Fruit fly (Drosophila melanogaster) whole organism, embryonic: ENCODE results near the gene BTBD9.

Experiments used
- Abd-B ChIP-seq: fragments of 200-800 bp; sonication (Bioruptor generic); optimal IDR thresholded peaks from 2 replicates; lab custom pipeline; 2018; ENCODE audit warnings: missing biosample characterization, mild to moderate bottlenecking, missing genetic modification characterization, moderate library complexity
- CG10565 ChIP-seq: fragments of 200-800 bp; sonication (Bioruptor generic); optimal IDR thresholded peaks from 3 replicates; lab custom pipeline; 2016; ENCODE audit warnings: missing biosample characterization, mild to moderate bottlenecking, missing genetic modification characterization
- CG10979 ChIP-seq: fragments of 200-800 bp; sonication (Bioruptor generic); optimal IDR thresholded peaks from 2 replicates; lab custom pipeline; 2018; ENCODE audit warnings: missing biosample characterization, mild to moderate bottlenecking, missing genetic modification characterization, moderate library complexity
- CG11085 ChIP-seq: fragments of 200-800 bp; sonication (Bioruptor generic); IDR thresholded peaks from 2 replicates; pipeline ENCODE4 v1.3.6; 2022; ENCODE audit warnings: missing biosample characterization, missing genetic modification characterization
- CG13424 ChIP-seq: fragments of 200-800 bp; sonication (Bioruptor generic); optimal IDR thresholded peaks from 2 replicates; lab custom pipeline; 2019; ENCODE audit warnings: missing biosample characterization, mild to moderate bottlenecking, missing genetic modification characterization, moderate library complexity
- CG13775 ChIP-seq: fragments of 200-800 bp; sonication (Bioruptor generic); optimal IDR thresholded peaks from 3 replicates; lab custom pipeline; 2017; ENCODE audit warnings: missing biosample characterization, mild to moderate bottlenecking, missing genetic modification characterization
- CG1602 ChIP-seq: fragments of 200-800 bp; sonication (Bioruptor generic); optimal IDR thresholded peaks from 3 replicates; lab custom pipeline; 2016; ENCODE audit warnings: missing biosample characterization, missing genetic modification characterization
- CG16813 ChIP-seq: fragments of 200-800 bp; sonication (Bioruptor generic); IDR thresholded peaks from 3 replicates; pipeline ENCODE4 v1.3.6; 2022; ENCODE audit warnings: missing biosample characterization, missing genetic modification characterization; ENCODE audit not compliant: partially characterized antibody
- CG17385 ChIP-seq: fragments of 200-800 bp; sonication (Bioruptor generic); optimal IDR thresholded peaks from 3 replicates; lab custom pipeline; 2018; ENCODE audit warnings: missing biosample characterization, mild to moderate bottlenecking, missing genetic modification characterization
- CG18476 ChIP-seq: fragments of 200-800 bp; sonication (Bioruptor generic); optimal IDR thresholded peaks from 2 replicates; lab custom pipeline; 2016; ENCODE audit warnings: missing biosample characterization, mild to moderate bottlenecking, missing genetic modification characterization
- CG18599 ChIP-seq: fragments of 200-800 bp; sonication (Bioruptor generic); optimal IDR thresholded peaks from 3 replicates; lab custom pipeline; 2017; ENCODE audit warnings: missing biosample characterization, missing genetic modification characterization, mild to moderate bottlenecking, moderate library complexity, missing genetic modification reagents
- CG2712 ChIP-seq: fragments of 200-800 bp; optimal IDR thresholded peaks from 3 replicates; lab custom pipeline; 2019; ENCODE audit warnings: missing biosample characterization, mild to moderate bottlenecking, missing genetic modification characterization, moderate library complexity
- CG31441 ChIP-seq: fragments of 200-800 bp; sonication (Bioruptor generic); IDR thresholded peaks from 2 replicates; pipeline ENCODE4 v1.3.6; 2022; ENCODE audit warnings: missing biosample characterization, missing genetic modification characterization
- CG32532 ChIP-seq: fragments of 200-800 bp; sonication (Bioruptor generic); IDR thresholded peaks from 2 replicates; pipeline ENCODE4 v1.3.6; 2022; ENCODE audit warnings: missing biosample characterization, missing genetic modification characterization
- CG3847 ChIP-seq: fragments of 200-800 bp; sonication (Bioruptor generic); IDR thresholded peaks from 2 replicates; pipeline ENCODE4 v1.3.6; 2022; ENCODE audit warnings: missing biosample characterization, missing genetic modification characterization
- CG4617 ChIP-seq: fragments of 200-800 bp; sonication (Bioruptor generic); optimal IDR thresholded peaks from 3 replicates; lab custom pipeline; 2016; ENCODE audit warnings: missing biosample characterization, missing genetic modification characterization, borderline replicate concordance
- CG4854 ChIP-seq: fragments of 200-800 bp; sonication (Bioruptor generic); optimal IDR thresholded peaks from 2 replicates; lab custom pipeline; 2016; ENCODE audit warnings: missing biosample characterization, missing genetic modification characterization, inconsistent platforms
- CG6254 ChIP-seq: fragments of 200-800 bp; sonication (Bioruptor generic); optimal IDR thresholded peaks from 3 replicates; lab custom pipeline; 2017; ENCODE audit warnings: mild to moderate bottlenecking, missing biosample characterization, missing genetic modification reagents, missing genetic modification characterization
- CG7786 ChIP-seq: fragments of 200-800 bp; sonication (Bioruptor generic); optimal IDR thresholded peaks from 2 replicates; lab custom pipeline; 2016; ENCODE audit warnings: missing biosample characterization, missing genetic modification characterization
- CG8388 ChIP-seq: fragments of 200-800 bp; sonication (Bioruptor generic); optimal IDR thresholded peaks from 2 replicates; lab custom pipeline; 2019; ENCODE audit warnings: missing biosample characterization, mild to moderate bottlenecking, missing genetic modification characterization, moderate library complexity
- CG8765 ChIP-seq: fragments of 200-800 bp; sonication (Bioruptor generic); IDR thresholded peaks from 2 replicates; pipeline ENCODE4 v1.3.6; 2022; ENCODE audit warnings: missing biosample characterization, missing genetic modification characterization
- CTCF ChIP-seq: fragments of 200-800 bp; sonication (Bioruptor generic); optimal IDR thresholded peaks from 2 replicates; lab custom pipeline; 2017; ENCODE audit warnings: missing biosample characterization, mild to moderate bottlenecking, missing genetic modification characterization, moderate library complexity
- Fer3 ChIP-seq: fragments of 200-800 bp; sonication (Bioruptor generic); optimal IDR thresholded peaks from 2 replicates; lab custom pipeline; 2018; ENCODE audit warnings: missing biosample characterization, mild to moderate bottlenecking, missing genetic modification characterization, moderate library complexity
- H15 ChIP-seq: fragments of 200-800 bp; sonication (Bioruptor generic); IDR thresholded peaks from 3 replicates; pipeline ENCODE4 v1.3.6; 2022; ENCODE audit warnings: missing biosample characterization, missing genetic modification characterization
- HHEX ChIP-seq: fragments of 200-800 bp; sonication (Bioruptor generic); optimal IDR thresholded peaks from 3 replicates; lab custom pipeline; 2017; ENCODE audit warnings: missing biosample characterization, mild to moderate bottlenecking, missing genetic modification characterization, missing genetic modification reagents
- Hsf ChIP-seq: fragments of 200-800 bp; sonication (Bioruptor generic); optimal IDR thresholded peaks from 3 replicates; lab custom pipeline; 2016; ENCODE audit warnings: missing biosample characterization, missing genetic modification characterization
- Lhr ChIP-seq: fragments of 200-800 bp; sonication (Bioruptor generic); optimal IDR thresholded peaks from 3 replicates; lab custom pipeline; 2017; ENCODE audit warnings: mild to moderate bottlenecking, missing biosample characterization, missing genetic modification reagents, missing genetic modification characterization
- Mrtf ChIP-seq: fragments of 200-800 bp; sonication (Bioruptor generic); IDR thresholded peaks from 3 replicates; pipeline ENCODE4 v1.3.6; 2022; ENCODE audit warnings: missing biosample characterization, missing genetic modification characterization
- NC2α ChIP-seq: fragments of 200-800 bp; sonication (Bioruptor generic); optimal IDR thresholded peaks from 2 replicates; lab custom pipeline; 2016; ENCODE audit warnings: missing biosample characterization, missing genetic modification characterization
- NK7.1 ChIP-seq: fragments of 200-800 bp; sonication (Bioruptor generic); optimal IDR thresholded peaks from 3 replicates; lab custom pipeline; 2016; ENCODE audit warnings: missing biosample characterization, missing genetic modification characterization
- Nf-YC ChIP-seq: fragments of 200-800 bp; optimal IDR thresholded peaks from 3 replicates; lab custom pipeline; 2019; ENCODE audit warnings: missing biosample characterization, mild to moderate bottlenecking, missing genetic modification characterization, moderate library complexity
- TFAM ChIP-seq: fragments of 200-800 bp; sonication (Bioruptor generic); optimal IDR thresholded peaks from 2 replicates; lab custom pipeline; 2017; ENCODE audit warnings: missing biosample characterization, missing genetic modification characterization, inconsistent platforms
- Tbp ChIP-seq: fragments of >200 bp; optimal IDR thresholded peaks from 2 replicates; lab custom pipeline; 2018; ENCODE audit warnings: missing biosample characterization, missing genetic modification characterization
- Vsx1 ChIP-seq: fragments of 200-800 bp; sonication (Bioruptor generic); optimal IDR thresholded peaks from 2 replicates; lab custom pipeline; 2017; ENCODE audit warnings: missing biosample characterization, mild to moderate bottlenecking, missing genetic modification characterization, missing genetic modification reagents
- al ChIP-seq: fragments of 200-800 bp; sonication (Bioruptor generic); IDR thresholded peaks from 2 replicates; pipeline ENCODE4 v1.3.6; 2022; ENCODE audit warnings: missing biosample characterization, missing genetic modification characterization
- aop ChIP-seq: fragments of 200-800 bp; sonication (Bioruptor generic); IDR thresholded peaks from 2 replicates; pipeline ENCODE4 v1.3.6; 2022; ENCODE audit warnings: missing biosample characterization, missing genetic modification characterization
- bab2 ChIP-seq: fragments of 200-800 bp; sonication (Bioruptor generic); optimal IDR thresholded peaks from 2 replicates; lab custom pipeline; 2016; ENCODE audit warnings: missing biosample characterization, missing genetic modification characterization
- caup ChIP-seq: fragments of 200-800 bp; sonication (Bioruptor generic); optimal IDR thresholded peaks from 3 replicates; lab custom pipeline; 2017; ENCODE audit warnings: missing biosample characterization, mild to moderate bottlenecking, missing genetic modification characterization, moderate library complexity; ENCODE audit not compliant: severe bottlenecking
- fru ChIP-seq: fragments of >200 bp; optimal IDR thresholded peaks from 2 replicates; lab custom pipeline; 2017
- gfzf ChIP-seq: fragments of 200-800 bp; sonication (Bioruptor generic); optimal IDR thresholded peaks from 2 replicates; lab custom pipeline; 2016; ENCODE audit warnings: missing biosample characterization, mild to moderate bottlenecking, missing genetic modification characterization, moderate library complexity
- hth ChIP-seq: fragments of >200 bp; optimal IDR thresholded peaks from 2 replicates; lab custom pipeline; 2017; ENCODE audit warnings: inconsistent platforms
- kni ChIP-seq: fragments of 200-800 bp; sonication (Bioruptor generic); optimal IDR thresholded peaks from 3 replicates; lab custom pipeline; 2017; ENCODE audit warnings: mild to moderate bottlenecking, missing biosample characterization, missing genetic modification reagents, missing genetic modification characterization
- lbe ChIP-seq: fragments of 200-800 bp; sonication (Bioruptor generic); optimal IDR thresholded peaks from 2 replicates; lab custom pipeline; 2016; ENCODE audit warnings: missing biosample characterization, mild to moderate bottlenecking, missing genetic modification characterization
- lilli ChIP-seq: fragments of 200-800 bp; sonication (Bioruptor generic); optimal IDR thresholded peaks from 3 replicates; lab custom pipeline; 2016; ENCODE audit warnings: missing biosample characterization, missing genetic modification characterization
- lola ChIP-seq, 3 experiments: fragments of >200 bp in 2 of 3; fragments of 200-800 bp in 1 of 3; sonication (Bioruptor generic) in 1 of 3; optimal IDR thresholded peaks; 2 replicates each; lab custom pipeline; 2017 to 2019; ENCODE audit warnings: missing biosample characterization in 3 of 3, missing genetic modification characterization in 3 of 3, mild to moderate bottlenecking in 1 of 3, moderate library complexity in 1 of 3
- nom ChIP-seq: fragments of 200-800 bp; sonication (Bioruptor generic); optimal IDR thresholded peaks from 2 replicates; lab custom pipeline; 2017; ENCODE audit warnings: missing biosample characterization, missing genetic modification characterization, mild to moderate bottlenecking, moderate library complexity, missing genetic modification reagents
- pnt ChIP-seq: fragments of 200-800 bp; sonication (Bioruptor generic); optimal IDR thresholded peaks from 3 replicates; lab custom pipeline; 2016; ENCODE audit warnings: missing biosample characterization, missing genetic modification characterization
- slp2 ChIP-seq: fragments of 200-800 bp; sonication (Bioruptor generic); optimal IDR thresholded peaks from 2 replicates; lab custom pipeline; 2016; ENCODE audit warnings: missing biosample characterization, missing genetic modification characterization
- unc-4 ChIP-seq: fragments of 200-800 bp; sonication (Bioruptor generic); IDR thresholded peaks from 2 replicates; pipeline ENCODE4 v1.3.6; 2022; ENCODE audit warnings: missing biosample characterization, missing genetic modification characterization; ENCODE audit not compliant: partially characterized antibody
- zen ChIP-seq: fragments of 200-800 bp; sonication (Bioruptor generic); optimal IDR thresholded peaks from 3 replicates; lab custom pipeline; 2018; ENCODE audit warnings: missing biosample characterization, mild to moderate bottlenecking, missing genetic modification characterization, moderate library complexity
- zf30C ChIP-seq: fragments of 200-800 bp; sonication (Bioruptor generic); optimal IDR thresholded peaks from 3 replicates; lab custom pipeline; 2018; ENCODE audit warnings: missing biosample characterization, mild to moderate bottlenecking, missing genetic modification characterization

BTBD9 gene

dm6 chrX:10775690-10776089, 7.4 kb downstream of the BTBD9 start (continued):
- peak; percentile 56 for TF ChIP-seq lbe (GFP tag; lab: Kevin White, UChicago)
- no peak for TF ChIP-seq Lhr (GFP tag; lab: Kevin White, UChicago)
- TF ChIP-seq CG16813: no peak
- TF ChIP-seq CG1602 (GFP tag; lab: Kevin White, UChicago): peak; percentile 8
- peak; percentile 39; the same call in 1 of the 2 replicates for TF ChIP-seq CG31441
- TF ChIP-seq lilli (GFP tag; lab: Kevin White, UChicago): peak; percentile 35
- TF ChIP-seq fru (lab: Kevin White, UChicago): no peak
- peak; percentile 19 for TF ChIP-seq CG10979
- TF ChIP-seq CG13424 (tag; lab: Kevin White, UChicago): peak; percentile 56
- TF ChIP-seq H15 (GFP tag; lab: Robert Waterston, UW): peak; percentile 49; the same call in 1 of the 3 replicates
- no peak for TF ChIP-seq CG4854
- no peak for TF ChIP-seq bab2 (GFP tag; lab: Kevin White, UChicago)
- TF ChIP-seq Vsx1 (GFP tag; lab: Kevin White, UChicago): no peak
- TF ChIP-seq CG17385 (GFP tag; lab: Kevin White, UChicago): peak; percentile 46
- no peak for TF ChIP-seq lola (GFP tag; optimal IDR thresholded peaks at IDR 0.05; lab: Kevin White, UChicago)
- no peak for TF ChIP-seq CG11085 (GFP tag; lab: Robert Waterston, UW)
- TF ChIP-seq CG8765 (GFP tag; lab: Robert Waterston, UW): no peak
- peak; percentile 37 for TF ChIP-seq Fer3
- TF ChIP-seq CG13775 (GFP tag; lab: Kevin White, UChicago): no peak
- no peak for TF ChIP-seq zen
- no peak for TF ChIP-seq al (GFP tag; lab: Robert Waterston, UW)
- no peak for TF ChIP-seq CG6254
- TF ChIP-seq caup (GFP tag; lab: Kevin White, UChicago): peak; percentile 24
- no peak for TF ChIP-seq NC2α
- TF ChIP-seq CG2712 (tag; lab: Kevin White, UChicago): peak; percentile 25
- 0 out of 2 replicates have a peak, but pooled peaks have one; percentile 27 for TF ChIP-seq CG32532 (GFP tag; lab: Robert Waterston, UW)
- TF ChIP-seq TFAM (GFP tag; lab: Kevin White, UChicago): no peak
- no peak for TF ChIP-seq zf30C
- no peak for TF ChIP-seq Hsf (GFP tag; lab: Kevin White, UChicago)
- 0 out of 2 replicates have a peak, but pooled peaks have one; percentile 19 for TF ChIP-seq CG3847 (GFP tag; lab: Robert Waterston, UW)
- peak; percentile 45 for TF ChIP-seq pnt (GFP tag; lab: Kevin White, UChicago)
- peak; percentile 2 for TF ChIP-seq CG7786
- no peak for TF ChIP-seq CG10565 (GFP tag; lab: Kevin White, UChicago)
- peak; percentile 22 for TF ChIP-seq HHEX (GFP tag; lab: Kevin White, UChicago)
- TF ChIP-seq nom (GFP tag; lab: Kevin White, UChicago): no peak
- TF ChIP-seq hth: no peak
- no peak for TF ChIP-seq CTCF (GFP tag; lab: Kevin White, UChicago)
- TF ChIP-seq slp2 (GFP tag; lab: Kevin White, UChicago): peak; percentile 14
- no peak for TF ChIP-seq CG4617 (GFP tag; lab: Kevin White, UChicago)
- TF ChIP-seq aop (GFP tag; lab: Robert Waterston, UW): no peak
- TF ChIP-seq gfzf (GFP tag; lab: Kevin White, UChicago): no peak
- TF ChIP-seq CG18599 (GFP tag; lab: Kevin White, UChicago): peak; percentile 26
- TF ChIP-seq NK7.1 (GFP tag; lab: Kevin White, UChicago): peak; percentile 3
- TF ChIP-seq Nf-YC (tag; lab: Kevin White, UChicago): no peak
- peak; percentile 27 for TF ChIP-seq CG8388
- TF ChIP-seq Abd-B (GFP tag; lab: Kevin White, UChicago): no peak
- TF ChIP-seq unc-4 (GFP tag; lab: Robert Waterston, UW): no peak
- no peak for TF ChIP-seq Tbp
- TF ChIP-seq kni (GFP tag; lab: Kevin White, UChicago): no peak
- 0 out of 3 replicates have a peak, but pooled peaks have one; percentile 57 for TF ChIP-seq Mrtf
- no peak for TF ChIP-seq CG18476 (GFP tag; lab: Kevin White, UChicago)
